Worm (Caenorhabditis elegans): ENCODE measurements around the gene acs-4.

- no peak for TF ChIP-seq cog-1 (tag; optimal IDR thresholded peaks at IDR 0.05)
- no peak for TF ChIP-seq tab-1 (GFP tag; IDR thresholded peaks at IDR 0.05)
- no peak for TF ChIP-seq ref-1 (GFP tag; conservative IDR thresholded peaks at IDR 0.05)
- no peak for TF ChIP-seq ztf-23 (GFP tag; IDR thresholded peaks at IDR 0.05)
- no peak for TF ChIP-seq klf-2 (GFP tag; conservative IDR thresholded peaks at IDR 0.05)
- TF ChIP-seq med-1 (GFP tag; optimal IDR thresholded peaks at IDR 0.05; ENCODE audit: insufficient read depth): no peak
- no peak for TF ChIP-seq flt-1 (GFP tag; IDR thresholded peaks at IDR 0.05)
- TF ChIP-seq T22C8.4 (GFP tag; IDR thresholded peaks at IDR 0.05): no peak
These were observed 47.9 kb downstream of the acs-4 start for ce11 chrIII:7215532-7215931.
